Worm (Caenorhabditis elegans) whole organism, young adult: Measurements from ENCODE around the gene B0495.7.

Experiments used
- B0035.1 ChIP-seq: sonication (generic microtip); optimal IDR thresholded peaks from 2 replicates; lab custom pipeline; 2016; ENCODE audit warnings: missing genetic modification characterization, mild to moderate bottlenecking, missing compliant biosample characterization, missing genotype, missing genetic modification reagents
- F10E7.11 ChIP-seq: sonication (generic microtip); optimal IDR thresholded peaks from 2 replicates; lab custom pipeline; 2017; ENCODE audit warnings: mild to moderate bottlenecking, missing genetic modification characterization, moderate library complexity, missing compliant biosample characterization
- attf-6 ChIP-seq: fragments of 200-800 bp; sonication (Bioruptor generic); IDR thresholded peaks from 2 replicates; pipeline ENCODE4 v1.3.6; 2022; ENCODE audit warnings: missing genetic modification reagents, missing genetic modification characterization, missing compliant biosample characterization
- ceh-27 ChIP-seq: fragments of 200-800 bp; sonication (Bioruptor generic); optimal IDR thresholded peaks from 2 replicates; lab custom pipeline; 2018; ENCODE audit warnings: mild to moderate bottlenecking, missing genetic modification characterization, moderate library complexity, missing compliant biosample characterization
- ceh-40 ChIP-seq: fragments of 200-800 bp; sonication (Bioruptor generic); IDR thresholded peaks from 2 replicates; pipeline ENCODE4 v1.3.6; 2022; ENCODE audit warnings: missing genetic modification characterization, missing compliant biosample characterization
- lsy-27 ChIP-seq: sonication (generic microtip); optimal IDR thresholded peaks from 2 replicates; lab custom pipeline; 2017; ENCODE audit warnings: missing genetic modification characterization, mild to moderate bottlenecking, missing compliant biosample characterization, antibody characterized with exemption, missing genotype, borderline replicate concordance; ENCODE audit not compliant: insufficient read depth
- nfya-1 ChIP-seq: sonication (generic microtip); optimal IDR thresholded peaks from 2 replicates; lab custom pipeline; 2017; ENCODE audit warnings: antibody characterized with exemption, missing compliant biosample characterization, missing genetic modification characterization, borderline replicate concordance; ENCODE audit not compliant: insufficient read depth
- nfya-2 ChIP-seq: fragments of 200-800 bp; sonication (Bioruptor generic); IDR thresholded peaks from 2 replicates; pipeline ENCODE4 v1.3.6; 2022; ENCODE audit warnings: missing genetic modification reagents, missing genetic modification characterization, missing compliant biosample characterization
- nhr-27 ChIP-seq: fragments of 200-800 bp; sonication (Bioruptor generic); optimal IDR thresholded peaks from 2 replicates; lab custom pipeline; 2018; ENCODE audit warnings: mild to moderate bottlenecking, missing genetic modification characterization, moderate library complexity, missing compliant biosample characterization
- nhr-90 ChIP-seq: sonication (generic microtip); optimal IDR thresholded peaks from 2 replicates; lab custom pipeline; 2016; ENCODE audit warnings: missing genotype, mild to moderate bottlenecking, missing genetic modification characterization, missing compliant biosample characterization
- snpc-4 ChIP-seq, 5 experiments: fragments of 150-350 bp in 1 of 5; sonication (generic microtip) in 4 of 5; optimal IDR thresholded peaks; 2 replicates each; lab custom pipeline; 2014 to 2018; ENCODE audit warnings: missing genetic modification characterization in 5 of 5, missing biosample characterization in 3 of 5, antibody characterized with exemption in 2 of 5, mild to moderate bottlenecking in 2 of 5, missing compliant biosample characterization in 2 of 5, missing genotype in 2 of 5, moderate library complexity in 2 of 5, missing genetic modification reagents in 1 of 5

DNA sequence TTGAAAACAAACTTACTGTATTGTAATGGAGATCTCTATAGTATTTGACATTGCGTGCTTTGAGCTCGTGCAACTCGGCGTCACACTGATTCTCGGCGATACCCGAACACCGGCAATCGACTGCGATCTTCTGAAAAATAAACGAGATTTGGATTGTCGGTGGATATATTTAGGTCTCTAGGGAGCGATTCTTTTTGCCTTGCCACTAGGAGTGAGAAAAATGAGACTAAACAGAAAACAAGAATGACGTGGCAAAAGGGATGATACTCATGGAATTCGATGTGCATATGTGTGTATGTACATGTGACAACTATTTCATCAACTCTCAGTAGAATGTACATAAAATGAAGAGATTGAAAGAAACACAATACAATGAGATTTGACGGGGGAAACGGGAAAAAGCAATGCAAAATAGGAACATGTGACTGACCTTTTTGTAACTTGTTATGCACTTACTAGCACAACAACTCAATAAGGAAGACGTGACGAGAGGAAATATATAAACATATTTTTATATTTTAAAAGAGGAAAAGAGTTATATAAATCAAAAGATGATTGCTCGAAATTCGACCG lies 9.7 kb upstream of the B0495.7 start:
- TF ChIP-seq ceh-40 (no peak), nfya-2 (no peak), nfya-1 (tag; lab: Kevin White, UChicago) (no peak), nhr-90 (tag; lab: Kevin White, UChicago) (no peak), ceh-27 (GFP tag; lab: Kevin White, UChicago) (no peak), F10E7.11 (tag; lab: Kevin White, UChicago) (no peak), snpc-4 (GFP tag; optimal IDR thresholded peaks at IDR 0.05; lab: Kevin White, UChicago) (no peak), snpc-4 (tag; optimal IDR thresholded peaks at IDR 0.05; lab: Kevin White, UChicago) (no peak), lsy-27 (tag; lab: Kevin White, UChicago) (no peak), B0035.1 (tag; lab: Kevin White, UChicago) (no peak), nhr-27 (tag; lab: Kevin White, UChicago) (no peak), attf-6 (no peak)
